Fruit fly (Drosophila melanogaster) whole organism, adult: Measurements from ENCODE around the gene Nipsnap.

Experiments used
- CG11617 ChIP-seq: fragments of 200-800 bp; sonication (Bioruptor generic); optimal IDR thresholded peaks from 2 replicates; lab custom pipeline; 2017; ENCODE audit warnings: mild to moderate bottlenecking, missing biosample characterization, missing genetic modification reagents, missing genetic modification characterization
- CG14711 ChIP-seq: fragments of 200-800 bp; sonication (Bioruptor generic); optimal IDR thresholded peaks from 2 replicates; lab custom pipeline; 2018; ENCODE audit warnings: missing biosample characterization, mild to moderate bottlenecking, missing genetic modification characterization, moderate library complexity
- CG1620 ChIP-seq: fragments of 200-800 bp; sonication (Bioruptor generic); optimal IDR thresholded peaks from 2 replicates; lab custom pipeline; 2016; ENCODE audit warnings: missing biosample characterization, missing genetic modification characterization
- CG33017 ChIP-seq: fragments of 200-800 bp; sonication (Bioruptor generic); optimal IDR thresholded peaks from 2 replicates; lab custom pipeline; 2018; ENCODE audit warnings: missing biosample characterization, mild to moderate bottlenecking, missing genetic modification characterization, moderate library complexity
- CG5204 ChIP-seq: fragments of 200-800 bp; sonication (Bioruptor generic); optimal IDR thresholded peaks from 2 replicates; lab custom pipeline; 2016; ENCODE audit warnings: missing biosample characterization, missing genetic modification characterization
- CG7045 ChIP-seq: fragments of 200-800 bp; sonication (Bioruptor generic); optimal IDR thresholded peaks from 2 replicates; lab custom pipeline; 2017; ENCODE audit warnings: missing biosample characterization, mild to moderate bottlenecking, missing genetic modification characterization
- CG7101 ChIP-seq: fragments of 200-800 bp; sonication (Bioruptor generic); optimal IDR thresholded peaks from 2 replicates; lab custom pipeline; 2018; ENCODE audit warnings: missing biosample characterization, mild to moderate bottlenecking, missing genetic modification characterization, moderate library complexity
- Hr96 ChIP-seq: fragments of 200-800 bp; sonication (Bioruptor generic); optimal IDR thresholded peaks from 2 replicates; lab custom pipeline; 2016; ENCODE audit warnings: missing biosample characterization, missing genetic modification characterization
- Mnt ChIP-seq: fragments of 200-800 bp; sonication (Bioruptor generic); optimal IDR thresholded peaks from 2 replicates; lab custom pipeline; 2016; ENCODE audit warnings: missing biosample characterization, mild to moderate bottlenecking, missing genetic modification characterization
- bab1 ChIP-seq: fragments of 200-800 bp; sonication (Bioruptor generic); optimal IDR thresholded peaks from 3 replicates; lab custom pipeline; 2019; ENCODE audit warnings: missing biosample characterization, mild to moderate bottlenecking, missing genetic modification characterization, moderate library complexity
- cnc ChIP-seq, 2 experiments: fragments of >200 bp; optimal IDR thresholded peaks; 2 replicates each; lab custom pipeline; 2017
- kay ChIP-seq: fragments of 200-800 bp; sonication (Bioruptor generic); peaks from one replicate; lab custom pipeline; 2016; ENCODE audit warnings: missing biosample characterization, missing genetic modification characterization, borderline replicate concordance
- pad ChIP-seq: fragments of 200-800 bp; sonication (Bioruptor generic); optimal IDR thresholded peaks from 3 replicates; lab custom pipeline; 2017; ENCODE audit warnings: missing biosample characterization, missing genetic modification characterization, mild to moderate bottlenecking, moderate library complexity, missing genetic modification reagents
- tj ChIP-seq: fragments of 200-800 bp; sonication (Bioruptor generic); optimal IDR thresholded peaks from 3 replicates; lab custom pipeline; 2017; ENCODE audit warnings: missing biosample characterization, mild to moderate bottlenecking, missing genetic modification characterization, moderate library complexity

DNA sequence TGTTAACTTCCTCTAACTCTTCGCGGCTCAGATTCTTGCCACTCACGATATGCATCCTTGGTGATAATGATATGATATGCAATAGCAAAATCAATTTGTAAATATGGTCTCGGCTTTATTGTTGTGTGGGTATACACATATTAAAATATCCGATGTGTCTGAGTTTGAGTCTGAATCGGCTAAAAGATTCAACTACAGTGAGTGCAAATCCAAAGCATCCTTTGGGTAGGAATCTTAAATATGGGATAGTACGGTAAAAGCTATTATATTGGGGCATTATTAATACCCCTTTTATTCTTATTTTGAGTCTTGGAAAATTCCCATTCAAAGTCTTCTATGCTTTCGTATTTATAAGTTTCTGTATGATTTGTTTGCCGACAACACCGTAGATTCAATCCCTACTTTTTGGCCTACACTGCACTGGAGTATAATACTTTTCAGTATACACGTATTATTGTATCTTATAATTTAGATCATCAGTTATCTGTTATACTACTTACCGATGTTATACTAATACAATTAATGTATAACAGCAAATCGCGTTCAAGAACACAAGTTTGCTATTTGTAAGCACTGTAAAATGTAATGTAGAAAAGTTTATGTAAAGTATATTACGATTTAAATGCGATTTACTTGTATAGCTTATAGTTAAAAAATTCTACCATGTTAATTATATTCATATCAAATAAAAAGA is 10.5 kb downstream of the Nipsnap start, which contains the start of gene CG12395:
- no peak for TF ChIP-seq CG1620
- TF ChIP-seq pad (GFP tag; lab: Kevin White, UChicago), result no peak
- no peak for TF ChIP-seq bab1
- no peak for TF ChIP-seq CG11617 (GFP tag; lab: Kevin White, UChicago)
- TF ChIP-seq tj, result no peak
- no peak for TF ChIP-seq CG7045 (GFP tag; lab: Kevin White, UChicago)
- no peak for TF ChIP-seq CG7101 (tag; lab: Kevin White, UChicago)
- no peak for TF ChIP-seq CG33017
- TF ChIP-seq CG14711, result no peak
- no peak for TF ChIP-seq Mnt (GFP tag; lab: Kevin White, UChicago)
- TF ChIP-seq kay (GFP tag; lab: Kevin White, UChicago), result no peak
- TF ChIP-seq Hr96, result no peak
- TF ChIP-seq cnc (optimal IDR thresholded peaks at IDR 0.05; lab: Kevin White, UChicago), result no peak
- no peak for TF ChIP-seq CG5204
